Fruit fly (Drosophila melanogaster) whole organism, prepupa: Measurements from ENCODE around the gene uncNacbeta.

ENCODE experiments used
- Blimp-1 ChIP-seq: fragments of 200-800 bp; sonication (Bioruptor generic); optimal IDR thresholded peaks from 3 replicates; lab custom pipeline; 2017; ENCODE audit warnings: missing biosample characterization, missing genetic modification characterization, mild to moderate bottlenecking, moderate library complexity, missing genetic modification reagents
- CG10631 ChIP-seq: fragments of 200-800 bp; sonication (Bioruptor generic); optimal IDR thresholded peaks from 2 replicates; lab custom pipeline; 2016; ENCODE audit warnings: missing biosample characterization, missing genetic modification characterization
- CG10669 ChIP-seq: fragments of 200-800 bp; sonication (Bioruptor generic); optimal IDR thresholded peaks from 3 replicates; lab custom pipeline; 2018; ENCODE audit warnings: missing biosample characterization, mild to moderate bottlenecking, missing genetic modification characterization, moderate library complexity
- CG11902 ChIP-seq: fragments of 200-800 bp; sonication (Bioruptor generic); optimal IDR thresholded peaks from 3 replicates; lab custom pipeline; 2016; ENCODE audit warnings: missing biosample characterization, missing genetic modification characterization
- CG15336 ChIP-seq: fragments of 200-800 bp; sonication (Bioruptor generic); IDR thresholded peaks from 2 replicates; pipeline ENCODE4 v1.3.6; 2022; ENCODE audit warnings: missing biosample characterization, missing genetic modification characterization
- CG16779 ChIP-seq: fragments of 200-800 bp; sonication (Bioruptor generic); optimal IDR thresholded peaks from 3 replicates; lab custom pipeline; 2017; ENCODE audit warnings: missing biosample characterization, mild to moderate bottlenecking, missing genetic modification characterization
- CG3032 ChIP-seq: fragments of 200-800 bp; optimal IDR thresholded peaks from 2 replicates; lab custom pipeline; 2019; ENCODE audit warnings: missing biosample characterization, mild to moderate bottlenecking, missing genetic modification characterization, moderate library complexity
- CG31627 ChIP-seq: fragments of 200-800 bp; sonication (Bioruptor generic); optimal IDR thresholded peaks from 3 replicates; lab custom pipeline; 2016; ENCODE audit warnings: missing biosample characterization, missing genetic modification characterization
- CG32006 ChIP-seq: fragments of 200-800 bp; sonication (Bioruptor generic); optimal IDR thresholded peaks from 3 replicates; lab custom pipeline; 2017; ENCODE audit warnings: missing biosample characterization, mild to moderate bottlenecking, missing genetic modification characterization
- CG34406 ChIP-seq: fragments of 200-800 bp; sonication (Bioruptor generic); optimal IDR thresholded peaks from 3 replicates; lab custom pipeline; 2016; ENCODE audit warnings: missing biosample characterization, missing genetic modification characterization
- CG3919 ChIP-seq: fragments of 200-800 bp; sonication (Bioruptor generic); optimal IDR thresholded peaks from 3 replicates; lab custom pipeline; 2016; ENCODE audit warnings: missing biosample characterization, missing genetic modification characterization
- CG4318 ChIP-seq: fragments of 200-800 bp; sonication (Bioruptor generic); optimal IDR thresholded peaks from 3 replicates; lab custom pipeline; 2017; ENCODE audit warnings: missing biosample characterization, mild to moderate bottlenecking, missing genetic modification characterization
- CG6163 ChIP-seq: fragments of 200-800 bp; sonication (Bioruptor generic); IDR thresholded peaks from 3 replicates; pipeline ENCODE4 v1.3.6; 2022; ENCODE audit warnings: missing biosample characterization, missing genetic modification characterization
- CG6808 ChIP-seq: fragments of 200-800 bp; sonication (Bioruptor generic); optimal IDR thresholded peaks from 3 replicates; lab custom pipeline; 2017; ENCODE audit warnings: missing biosample characterization, missing genetic modification characterization, mild to moderate bottlenecking, moderate library complexity, missing genetic modification reagents
- CG7368 ChIP-seq: fragments of 200-800 bp; sonication (Bioruptor generic); optimal IDR thresholded peaks from 3 replicates; lab custom pipeline; 2016; ENCODE audit warnings: missing biosample characterization, missing genetic modification characterization
- CG8119 ChIP-seq: fragments of 200-800 bp; sonication (Bioruptor generic); IDR thresholded peaks from 3 replicates; pipeline ENCODE4 v1.3.6; 2022; ENCODE audit warnings: missing biosample characterization, missing genetic modification characterization
- CG8319 ChIP-seq: fragments of 200-800 bp; sonication (Bioruptor generic); optimal IDR thresholded peaks from 3 replicates; lab custom pipeline; 2016; ENCODE audit warnings: missing biosample characterization, missing genetic modification characterization
- Eip78C ChIP-seq: fragments of 200-800 bp; sonication (Bioruptor generic); peaks from one replicate; lab custom pipeline; 2016; ENCODE audit warnings: missing biosample characterization, missing genetic modification characterization
- Ets21C ChIP-seq: fragments of 200-800 bp; sonication (Bioruptor generic); optimal IDR thresholded peaks from 3 replicates; lab custom pipeline; 2016; ENCODE audit warnings: missing biosample characterization, missing genetic modification characterization
- Gug ChIP-seq: fragments of 200-800 bp; sonication (Bioruptor generic); IDR thresholded peaks from 2 replicates; pipeline ENCODE4 v1.3.6; 2022; ENCODE audit warnings: missing biosample characterization, missing genetic modification characterization
- Hr4 ChIP-seq: fragments of 200-800 bp; sonication (Bioruptor generic); optimal IDR thresholded peaks from 3 replicates; lab custom pipeline; 2016; ENCODE audit warnings: missing biosample characterization, missing genetic modification characterization
- OdsH ChIP-seq: fragments of 200-800 bp; sonication (Bioruptor generic); optimal IDR thresholded peaks from 3 replicates; lab custom pipeline; 2016; ENCODE audit warnings: missing biosample characterization, missing genetic modification characterization
- Sox15 ChIP-seq: fragments of 200-800 bp; sonication (Bioruptor generic); optimal IDR thresholded peaks from 3 replicates; lab custom pipeline; 2016; ENCODE audit warnings: missing biosample characterization, missing genetic modification characterization
- cyc ChIP-seq: fragments of 200-800 bp; sonication (Bioruptor generic); optimal IDR thresholded peaks from 3 replicates; lab custom pipeline; 2016; ENCODE audit warnings: missing biosample characterization, missing genetic modification characterization
- dsx ChIP-seq: fragments of 200-800 bp; optimal IDR thresholded peaks from 3 replicates; lab custom pipeline; 2019; ENCODE audit warnings: missing biosample characterization, mild to moderate bottlenecking, missing genetic modification characterization, moderate library complexity; ENCODE audit not compliant: poor library complexity, severe bottlenecking
- eg ChIP-seq: fragments of 200-800 bp; sonication (Bioruptor generic); IDR thresholded peaks from 3 replicates; pipeline ENCODE4 v1.3.6; 2022; ENCODE audit warnings: missing biosample characterization, missing genetic modification characterization
- fd59A ChIP-seq: fragments of 200-800 bp; sonication (Bioruptor generic); optimal IDR thresholded peaks from 2 replicates; lab custom pipeline; 2017; ENCODE audit warnings: missing biosample characterization, mild to moderate bottlenecking, missing genetic modification characterization, missing genetic modification reagents
- fkh ChIP-seq: fragments of 200-800 bp; sonication (Bioruptor generic); optimal IDR thresholded peaks from 3 replicates; lab custom pipeline; 2017; ENCODE audit warnings: missing biosample characterization, mild to moderate bottlenecking, missing genetic modification characterization, moderate library complexity
- lz ChIP-seq: fragments of 200-800 bp; sonication (Bioruptor generic); optimal IDR thresholded peaks from 3 replicates; lab custom pipeline; 2016; ENCODE audit warnings: missing biosample characterization, missing genetic modification characterization
- net ChIP-seq: fragments of 200-800 bp; sonication (Bioruptor generic); optimal IDR thresholded peaks from 3 replicates; lab custom pipeline; 2016; ENCODE audit warnings: missing biosample characterization, missing genetic modification characterization
- pdm3 ChIP-seq: fragments of 200-800 bp; sonication (Bioruptor generic); optimal IDR thresholded peaks from 3 replicates; lab custom pipeline; 2016; ENCODE audit warnings: missing biosample characterization, missing genetic modification characterization
- spab ChIP-seq: fragments of 200-800 bp; sonication (Bioruptor generic); optimal IDR thresholded peaks from 2 replicates; lab custom pipeline; 2017; ENCODE audit warnings: missing biosample characterization, mild to moderate bottlenecking, missing genetic modification characterization, missing genetic modification reagents
- ss ChIP-seq, 2 experiments: fragments of 200-800 bp; sonication (Bioruptor generic); optimal IDR thresholded peaks; 2 replicates in 1 of 2; 3 replicates in 1 of 2; lab custom pipeline; 2017 to 2018; ENCODE audit warnings: mild to moderate bottlenecking in 2 of 2, missing biosample characterization in 2 of 2, missing genetic modification characterization in 2 of 2, moderate library complexity in 1 of 2
- svp ChIP-seq: fragments of 200-800 bp; sonication (Bioruptor generic); peaks from one replicate; lab custom pipeline; 2016; ENCODE audit warnings: missing biosample characterization, missing genetic modification characterization
- topi ChIP-seq: fragments of 200-800 bp; sonication (Bioruptor generic); optimal IDR thresholded peaks from 3 replicates; lab custom pipeline; 2016; ENCODE audit warnings: missing biosample characterization, missing genetic modification characterization
- vri ChIP-seq: fragments of 200-800 bp; sonication (Bioruptor generic); optimal IDR thresholded peaks from 3 replicates; lab custom pipeline; 2016; ENCODE audit warnings: missing biosample characterization, mild to moderate bottlenecking, missing genetic modification characterization

Gene uncNacbeta

DNA sequence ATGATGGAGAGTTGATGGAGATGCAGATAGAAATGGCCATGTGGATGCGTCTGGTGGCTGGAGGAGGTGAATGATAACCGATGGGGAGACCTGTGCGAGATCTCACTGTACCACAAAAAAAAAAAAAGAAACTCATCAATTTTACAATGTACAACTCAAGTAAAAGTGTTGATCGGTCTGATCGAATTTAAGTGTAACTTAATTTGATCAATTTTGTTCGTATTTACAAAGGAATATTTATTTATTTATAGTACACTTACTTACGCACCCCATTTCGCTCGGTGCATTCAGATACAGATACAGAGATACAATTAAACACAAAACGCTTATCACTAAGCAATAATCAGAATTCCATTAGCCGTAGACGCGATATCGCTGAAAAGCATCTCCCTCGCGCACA lies 40.9 kb downstream of the uncNacbeta start (continued):
- TF ChIP-seq CG10631 (GFP tag; lab: Kevin White, UChicago) (peak; percentile 58), Blimp-1 (no peak), Sox15 (GFP tag; lab: Kevin White, UChicago) (no peak), CG3919 (GFP tag; lab: Kevin White, UChicago) (peak; percentile 63), CG8119 (GFP tag; lab: Robert Waterston, UW) (peak; percentile 51; the same call in 2 of the 3 replicates), CG6808 (peak; percentile 33), Ets21C (GFP tag; lab: Kevin White, UChicago) (peak; percentile 30), net (GFP tag; lab: Kevin White, UChicago) (peak; percentile 27), CG11902 (no peak), Hr4 (peak; percentile 43), fd59A (peak; percentile 16), Eip78C (peak; percentile 82), CG10669 (GFP tag; lab: Kevin White, UChicago) (peak; percentile 36), eg (peak; percentile 46; the same call in 2 of the 3 replicates), CG31627 (GFP tag; lab: Kevin White, UChicago) (peak; percentile 45)

DNA sequence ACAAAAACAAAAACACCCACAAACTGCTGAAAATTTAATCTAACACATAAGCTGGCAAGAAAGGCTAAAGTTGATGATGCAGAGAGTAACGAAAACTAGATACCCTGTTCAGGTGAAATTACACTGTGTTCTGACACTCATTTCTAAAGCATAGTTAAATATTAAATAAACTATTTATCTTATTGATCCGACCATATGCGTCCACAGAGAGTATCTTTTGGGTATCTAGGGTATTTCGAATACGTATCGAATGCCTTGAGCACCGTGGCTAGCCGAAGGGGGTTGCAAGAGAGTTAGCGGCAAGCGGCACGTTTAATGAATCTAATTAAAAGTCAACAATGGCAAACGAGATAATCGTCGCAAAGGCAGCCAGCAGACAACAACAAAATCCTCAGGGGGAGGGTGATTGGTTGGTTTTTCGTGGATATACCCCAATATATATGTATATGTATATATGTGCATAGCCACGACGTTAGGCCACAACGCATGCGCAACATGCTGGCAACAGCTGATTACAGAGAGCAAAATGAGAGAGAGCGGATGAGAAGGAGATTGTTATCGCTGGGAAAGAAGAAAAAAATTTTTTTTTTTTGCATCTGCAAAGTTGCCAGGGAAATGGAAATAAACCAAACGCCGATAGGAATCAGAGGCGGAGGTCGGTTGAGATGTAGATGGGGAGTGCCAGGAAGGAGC lies 41.5 kb downstream of the uncNacbeta start:
- TF ChIP-seq Hr4 (peak; percentile 54), CG16779 (tag; lab: Kevin White, UChicago) (no peak), CG8119 (GFP tag; lab: Robert Waterston, UW) (peak; percentile 57), CG10669 (GFP tag; lab: Kevin White, UChicago) (no peak), spab (GFP tag; lab: Kevin White, UChicago) (no peak), CG32006 (GFP tag; lab: Kevin White, UChicago) (peak; percentile 35), pdm3 (peak; percentile 22), cyc (GFP tag; lab: Kevin White, UChicago) (no peak), CG6163 (peak; percentile 30; the same call in 2 of the 3 replicates), CG3032 (tag; lab: Kevin White, UChicago) (no peak), CG15336 (GFP tag; lab: Robert Waterston, UW) (peak; percentile 13; the same call in 1 of the 2 replicates), svp (GFP tag; lab: Kevin White, UChicago) (peak; percentile 42), Gug (GFP tag; lab: Robert Waterston, UW) (peak; percentile 23; the same call in 1 of the 2 replicates), ss (GFP tag; optimal IDR thresholded peaks at IDR 0.05; lab: Kevin White, UChicago) (no peak), fd59A (no peak), OdsH (GFP tag; lab: Kevin White, UChicago) (peak; percentile 15), vri (GFP tag; lab: Kevin White, UChicago) (peak; percentile 23), fkh (GFP tag; lab: Kevin White, UChicago) (peak; percentile 34), Eip78C (peak; percentile 43), CG8319 (GFP tag; lab: Kevin White, UChicago) (no peak), eg (peak; percentile 41; the same call in 1 of the 3 replicates), CG4318 (GFP tag; lab: Kevin White, UChicago) (no peak), CG7368 (GFP tag; lab: Kevin White, UChicago) (peak; percentile 19)

DNA sequence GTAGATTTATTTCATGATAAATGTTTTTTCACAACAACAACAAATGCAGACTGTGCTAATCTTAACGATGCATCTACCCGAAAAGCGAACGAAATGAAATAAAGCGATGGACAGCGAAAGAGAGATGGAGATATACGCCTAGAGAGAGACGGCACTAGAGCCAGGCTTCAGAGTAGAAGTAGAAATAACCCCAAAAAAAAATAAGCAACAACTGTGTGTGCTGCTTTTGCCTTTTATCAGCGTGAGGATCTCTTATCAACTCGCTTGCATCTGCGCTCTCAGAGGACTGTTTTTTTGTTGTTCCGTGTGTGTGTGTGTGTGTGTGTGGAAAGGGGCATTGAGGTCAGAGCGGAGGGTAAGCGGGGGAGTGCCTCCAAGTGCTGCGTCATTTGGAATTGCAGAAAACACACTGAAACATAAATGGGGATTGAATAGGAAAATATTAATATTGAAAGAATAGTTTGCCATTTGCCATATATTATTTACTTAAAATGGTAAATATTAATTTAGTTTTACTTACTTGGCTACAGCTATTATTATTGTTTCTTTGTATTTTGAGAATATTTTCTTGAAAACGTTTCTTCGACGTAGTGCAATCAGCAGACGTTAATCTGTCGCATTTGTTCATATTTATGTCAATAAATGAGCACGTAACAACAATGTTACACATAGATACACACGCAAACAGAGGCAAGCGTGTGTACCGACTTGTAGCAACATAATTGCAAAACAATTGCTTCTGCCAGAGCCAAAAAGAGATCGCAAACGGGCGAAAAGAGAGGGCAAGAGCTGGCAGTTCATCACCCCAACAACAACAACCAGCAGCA lies 42.4 kb downstream of the uncNacbeta start:
- TF ChIP-seq lz (GFP tag; lab: Kevin White, UChicago) (no peak), CG10669 (GFP tag; lab: Kevin White, UChicago) (no peak), Eip78C (peak; percentile 62), dsx (GFP tag; lab: Kevin White, UChicago) (peak; percentile 54), CG6163 (0 out of 3 replicates have a peak, but pooled peaks have one; percentile 2), Blimp-1 (no peak), vri (GFP tag; lab: Kevin White, UChicago) (no peak), topi (GFP tag; lab: Kevin White, UChicago) (no peak), CG34406 (GFP tag; lab: Kevin White, UChicago) (no peak), svp (GFP tag; lab: Kevin White, UChicago) (peak; percentile 78)
